Worm (Caenorhabditis elegans) whole organism, early embryonic: ENCODE measurements around the gene F23D12.4.

ENCODE experiments used
- B0310.2 ChIP-seq: sonication (generic microtip); optimal IDR thresholded peaks from 2 replicates; lab custom pipeline; 2016; ENCODE audit warnings: mild to moderate bottlenecking, missing genetic modification characterization, missing compliant biosample characterization
- F13C5.2 ChIP-seq: sonication (generic microtip); optimal IDR thresholded peaks from 2 replicates; lab custom pipeline; 2017; ENCODE audit warnings: mild to moderate bottlenecking, missing genetic modification characterization, inconsistent platforms, missing compliant biosample characterization
- aly-1 ChIP-seq: sonication (generic microtip); optimal IDR thresholded peaks from 2 replicates; lab custom pipeline; 2016; ENCODE audit warnings: missing genetic modification characterization, missing compliant biosample characterization
- ama-1 ChIP-seq: fragments of 150-350 bp; optimal IDR thresholded peaks from 2 replicates; lab custom pipeline; 2014
- ceh-13 ChIP-seq: fragments of 200-800 bp; sonication (Bioruptor generic); optimal IDR thresholded peaks from 2 replicates; lab custom pipeline; 2018; ENCODE audit warnings: mild to moderate bottlenecking, missing genetic modification characterization, missing compliant biosample characterization
- ceh-36 ChIP-seq: sonication (generic microtip); optimal IDR thresholded peaks from 2 replicates; lab custom pipeline; 2016; ENCODE audit warnings: missing genetic modification characterization, inconsistent platforms, missing compliant biosample characterization
- ets-7 ChIP-seq: sonication (generic microtip); optimal IDR thresholded peaks from 2 replicates; lab custom pipeline; 2016; ENCODE audit warnings: missing genotype, missing genetic modification characterization, missing compliant biosample characterization
- flt-1 ChIP-seq: fragments of 200-800 bp; sonication (Bioruptor generic); IDR thresholded peaks from 2 replicates; pipeline ENCODE4 v1.3.6; 2022; ENCODE audit warnings: missing genetic modification characterization, missing compliant biosample characterization
- hmbx-1 ChIP-seq: sonication (generic microtip); optimal IDR thresholded peaks from 2 replicates; lab custom pipeline; 2016; ENCODE audit warnings: mild to moderate bottlenecking, missing genetic modification characterization, missing compliant biosample characterization
- hmg-4 ChIP-seq: fragments of 200-800 bp; sonication (Bioruptor generic); optimal IDR thresholded peaks from 2 replicates; lab custom pipeline; 2018; ENCODE audit warnings: mild to moderate bottlenecking, missing genetic modification characterization, missing compliant biosample characterization
- hnd-1 ChIP-seq: sonication (generic microtip); optimal IDR thresholded peaks from 2 replicates; lab custom pipeline; 2016; ENCODE audit warnings: missing genetic modification characterization, missing compliant biosample characterization
- pes-1 ChIP-seq: fragments of 200-800 bp; sonication (Bioruptor generic); IDR thresholded peaks from 2 replicates; pipeline ENCODE4 v1.3.6; 2022; ENCODE audit warnings: missing genetic modification reagents, missing genetic modification characterization, missing compliant biosample characterization
- scrt-1 ChIP-seq: fragments of 200-800 bp; sonication (Bioruptor generic); IDR thresholded peaks from 2 replicates; pipeline ENCODE4 v1.3.6; 2022; ENCODE audit warnings: missing genetic modification characterization, missing compliant biosample characterization
- sea-1 ChIP-seq: fragments of 200-800 bp; sonication (Bioruptor generic); conservative IDR thresholded peaks from 2 replicates; pipeline ENCODE4 v1.3.6; 2022; ENCODE audit warnings: missing genetic modification characterization, missing compliant biosample characterization
- tbx-11 ChIP-seq: fragments of 200-800 bp; sonication (Bioruptor generic); IDR thresholded peaks from 2 replicates; pipeline ENCODE4 v1.3.6; 2022; ENCODE audit warnings: missing genetic modification characterization, missing compliant biosample characterization
- tbx-37 ChIP-seq: fragments of 200-800 bp; sonication (Bioruptor generic); conservative IDR thresholded peaks from 2 replicates; pipeline ENCODE4 v1.3.6; 2022; ENCODE audit warnings: missing genetic modification reagents, missing genetic modification characterization, missing compliant biosample characterization
- tra-4 ChIP-seq: sonication (generic microtip); optimal IDR thresholded peaks from 2 replicates; lab custom pipeline; 2017; ENCODE audit warnings: missing genetic modification characterization, missing compliant biosample characterization

The F23D12.4 gene

ce11 chrX:14480248-14480647 lies 35.4 kb downstream of the F23D12.4 start, which contains the start of gene gfi-3:
Gene gfi-3 (plus strand): TSS chrX:14480572.
- TF ChIP-seq ets-7 (tag; lab: Kevin White, UChicago) (no peak), flt-1 (GFP tag; lab: Robert Waterston, UW) (no peak), scrt-1 (GFP tag; lab: Robert Waterston, UW) (0 out of 2 replicates have a peak, but pooled peaks have one; percentile 47), ceh-36 (peak; percentile 9), pes-1 (GFP tag; lab: Robert Waterston, UW) (peak; percentile 76), tbx-11 (peak; percentile 47; the same call in 1 of the 2 replicates), hmbx-1 (no peak), hmg-4 (GFP tag; lab: Kevin White, UChicago) (peak; percentile 69), B0310.2 (no peak), hnd-1 (tag; lab: Kevin White, UChicago) (no peak), ama-1 (lab: Kevin White, UChicago) (no peak), sea-1 (peak; percentile 51; the same call in 1 of the 2 replicates), F13C5.2 (tag; lab: Kevin White, UChicago) (peak; percentile 82), tra-4 (tag; lab: Kevin White, UChicago) (no peak), ceh-13 (GFP tag; lab: Kevin White, UChicago) (no peak), tbx-37 (GFP tag; lab: Robert Waterston, UW) (peak; percentile 48; the same call in 1 of the 2 replicates), aly-1 (no peak)

ce11 chrX:14481637-14482036 lies 36.8 kb downstream of the F23D12.4 start:
- TF ChIP-seq pes-1 (GFP tag; lab: Robert Waterston, UW) (no peak), sea-1 (no peak), flt-1 (GFP tag; lab: Robert Waterston, UW) (no peak), aly-1 (no peak), tbx-11 (0 out of 2 replicates have a peak, but pooled peaks have one; percentile 22), tra-4 (tag; lab: Kevin White, UChicago) (no peak)

DNA sequence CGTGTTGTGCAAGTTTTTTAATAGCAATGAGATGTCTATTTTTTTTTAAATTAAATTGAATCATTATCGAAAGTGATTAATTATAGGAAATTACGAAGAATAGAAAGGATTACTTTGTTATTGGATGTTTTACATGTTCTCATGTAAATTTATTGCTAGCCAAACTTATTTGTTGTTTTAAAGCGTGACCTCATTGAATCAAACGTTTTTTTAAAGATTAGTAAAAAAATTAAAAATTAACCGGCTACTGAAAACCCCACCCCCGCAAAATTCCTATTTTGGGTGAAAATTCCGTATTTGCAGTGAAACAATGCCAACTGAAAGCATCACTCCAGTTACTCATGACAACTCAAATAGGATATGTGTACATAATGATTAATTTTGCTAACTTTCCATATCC lies 40.0 kb downstream of the F23D12.4 start, which contains the start of gene M163.8:
M163.8 (plus strand) TSS at position 301 of the 400 bp plus-strand sequence.
- TF ChIP-seq hmg-4 (GFP tag; lab: Kevin White, UChicago) (no peak), ceh-13 (GFP tag; lab: Kevin White, UChicago) (no peak), tra-4 (tag; lab: Kevin White, UChicago) (no peak)

ce11 chrX:14486503-14486902 lies 41.7 kb downstream of the F23D12.4 start:
- TF ChIP-seq sea-1 = 0 out of 2 replicates have a peak, but pooled peaks have one; percentile 21
- TF ChIP-seq hmg-4 (GFP tag; lab: Kevin White, UChicago) = peak; percentile 55
- no peak for TF ChIP-seq ceh-36
- 0 out of 2 replicates have a peak, but pooled peaks have one; percentile 45 for TF ChIP-seq flt-1 (GFP tag; lab: Robert Waterston, UW)
- peak; percentile 75 for TF ChIP-seq ets-7 (tag; lab: Kevin White, UChicago)

DNA sequence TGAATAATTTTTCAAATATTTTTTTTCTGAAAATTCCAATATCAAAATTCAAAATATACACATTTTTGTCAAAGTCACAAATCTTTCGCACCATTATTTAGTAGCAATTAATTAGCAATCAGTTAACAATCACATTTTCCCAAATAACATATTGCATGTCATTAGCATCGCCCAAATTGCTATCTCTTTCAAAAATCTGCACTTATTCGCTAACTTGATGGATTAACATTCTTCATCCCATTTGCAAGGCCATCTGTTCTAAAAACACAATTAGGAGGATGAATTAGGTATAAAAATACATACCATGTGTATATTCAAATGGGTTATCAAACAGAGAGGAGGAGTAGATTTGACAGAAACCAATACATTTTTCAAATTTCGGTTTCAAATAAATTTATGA lies 42.5 kb downstream of the F23D12.4 start:
- TF ChIP-seq B0310.2 (no peak), pes-1 (GFP tag; lab: Robert Waterston, UW) (no peak), F13C5.2 (tag; lab: Kevin White, UChicago) (no peak), tra-4 (tag; lab: Kevin White, UChicago) (no peak), hmg-4 (GFP tag; lab: Kevin White, UChicago) (no peak), ets-7 (tag; lab: Kevin White, UChicago) (no peak), aly-1 (no peak), scrt-1 (GFP tag; lab: Robert Waterston, UW) (no peak), flt-1 (GFP tag; lab: Robert Waterston, UW) (no peak), hnd-1 (tag; lab: Kevin White, UChicago) (no peak), tbx-11 (no peak), ceh-13 (GFP tag; lab: Kevin White, UChicago) (no peak), ceh-36 (no peak), ama-1 (lab: Kevin White, UChicago) (no peak), tbx-37 (GFP tag; lab: Robert Waterston, UW) (no peak), hmbx-1 (no peak)

ce11 chrX:14487832-14488231 lies 43.0 kb downstream of the F23D12.4 start:
- TF ChIP-seq ceh-36 = no peak
- TF ChIP-seq F13C5.2 (tag; lab: Kevin White, UChicago) = no peak
- TF ChIP-seq ceh-13 (GFP tag; lab: Kevin White, UChicago) = no peak
- TF ChIP-seq aly-1 = no peak
- no peak for TF ChIP-seq tbx-37 (GFP tag; lab: Robert Waterston, UW)
- no peak for TF ChIP-seq ets-7 (tag; lab: Kevin White, UChicago)
- TF ChIP-seq tra-4 (tag; lab: Kevin White, UChicago) = no peak
- TF ChIP-seq flt-1 (GFP tag; lab: Robert Waterston, UW) = no peak

ce11 chrX:14489945-14490344 lies 45.1 kb downstream of the F23D12.4 start, which contains the start of gene his-24:
Gene his-24 (plus strand): TSS chrX:14490094.
- TF ChIP-seq ets-7 (tag; lab: Kevin White, UChicago) (no peak), ceh-36 (no peak), B0310.2 (no peak), ama-1 (lab: Kevin White, UChicago) (peak; percentile 98), F13C5.2 (tag; lab: Kevin White, UChicago) (peak; percentile 57), hnd-1 (tag; lab: Kevin White, UChicago) (no peak), tra-4 (tag; lab: Kevin White, UChicago) (peak; percentile 48), hmbx-1 (peak; percentile 22), aly-1 (no peak), scrt-1 (GFP tag; lab: Robert Waterston, UW) (peak; percentile 25; the same call in 1 of the 2 replicates), sea-1 (peak; percentile 68; the same call in 1 of the 2 replicates), tbx-11 (peak; percentile 60), hmg-4 (GFP tag; lab: Kevin White, UChicago) (peak; percentile 73), flt-1 (GFP tag; lab: Robert Waterston, UW) (no peak), tbx-37 (GFP tag; lab: Robert Waterston, UW) (peak; percentile 30; the same call in 1 of the 2 replicates), ceh-13 (GFP tag; lab: Kevin White, UChicago) (no peak), pes-1 (GFP tag; lab: Robert Waterston, UW) (peak; percentile 58)
